Fruit fly (Drosophila melanogaster): ENCODE data around the gene exex.
A peak's percentile ranks its signal among the peaks of the same experiment; 100 is the strongest.

The exex gene

DNA sequence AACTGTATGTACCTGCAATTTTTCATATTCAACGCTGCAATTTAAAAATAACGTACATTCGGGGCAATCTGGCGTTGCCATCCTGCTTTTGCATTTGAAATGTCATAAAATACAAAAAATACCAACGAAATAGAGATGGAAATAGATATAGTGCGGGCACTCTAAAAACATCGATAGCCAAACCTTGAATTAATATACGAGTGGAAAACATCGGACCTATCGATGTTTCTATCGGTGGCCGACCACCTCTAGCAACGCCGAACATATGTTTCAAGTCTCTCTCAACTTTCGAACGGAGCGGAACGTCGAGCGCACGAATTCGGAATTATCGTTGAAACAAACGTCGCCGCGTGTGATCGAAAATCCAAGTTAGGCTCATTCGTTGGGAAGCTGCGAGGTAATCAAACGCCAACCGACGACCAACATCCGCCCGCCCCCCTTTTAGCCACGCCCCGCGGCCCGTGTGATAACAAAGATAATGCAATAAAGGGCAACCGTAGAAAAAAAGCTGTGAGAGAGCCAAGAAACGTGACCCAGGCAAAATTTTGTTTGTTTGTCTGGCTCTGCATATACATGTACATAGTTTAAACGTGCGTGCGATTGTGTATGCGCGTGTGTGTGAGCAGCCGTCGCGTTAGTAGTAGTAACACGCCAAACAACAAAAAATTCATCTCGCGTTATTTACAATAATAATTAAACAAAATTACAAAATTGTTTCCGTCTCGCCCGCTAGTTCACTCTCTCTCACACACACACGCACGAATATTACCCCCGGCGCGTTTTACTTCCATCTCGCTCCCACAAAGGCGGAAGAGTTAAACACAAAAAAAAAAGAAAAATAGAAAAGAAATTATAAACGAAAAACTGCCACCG is 31.0 kb downstream of the exex start, which contains the start of gene nmo (continued):
- TF ChIP-seq sens (GFP tag), result peak; percentile 74
- TF ChIP-seq sqz (GFP tag; optimal IDR thresholded peaks at IDR 0.05), result peak; percentile 78
- peak; percentile 68 for TF ChIP-seq lab (GFP tag; optimal IDR thresholded peaks at IDR 0.05)
- no peak for TF ChIP-seq Neu2 (GFP tag; optimal IDR thresholded peaks at IDR 0.05; ENCODE audit: borderline replicate concordance)
- no peak for TF ChIP-seq gsb-n (tag; optimal IDR thresholded peaks at IDR 0.05)
- no peak for TF ChIP-seq CG10565 (GFP tag; optimal IDR thresholded peaks at IDR 0.05)
- TF ChIP-seq dimm (GFP tag; IDR thresholded peaks at IDR 0.05), result no peak
- no peak for TF ChIP-seq CG42726 (GFP tag; IDR thresholded peaks at IDR 0.05; ENCODE audit: partially characterized antibody)
- TF ChIP-seq Sox102F (GFP tag; optimal IDR thresholded peaks at IDR 0.05), result no peak
- no peak for TF ChIP-seq sisA (GFP tag; IDR thresholded peaks at IDR 0.05)
- peak; percentile 76 for TF ChIP-seq phol (tag; optimal IDR thresholded peaks at IDR 0.05)
- peak; percentile 11 for TF ChIP-seq salm (tag; optimal IDR thresholded peaks at IDR 0.05)
- TF ChIP-seq Ptx1 (GFP tag; IDR thresholded peaks at IDR 0.05), result no peak
- no peak for TF ChIP-seq Dip3 (GFP tag; optimal IDR thresholded peaks at IDR 0.05)
- TF ChIP-seq CG4707 (GFP tag; optimal IDR thresholded peaks at IDR 0.05), result no peak
- no peak for TF ChIP-seq al (GFP tag; IDR thresholded peaks at IDR 0.05)
- TF ChIP-seq Myb (GFP tag; optimal IDR thresholded peaks at IDR 0.05), result peak; percentile 84
- TF ChIP-seq gcm2 (GFP tag; optimal IDR thresholded peaks at IDR 0.05), result no peak
- TF ChIP-seq CG31388 (GFP tag; optimal IDR thresholded peaks at IDR 0.05), result no peak
- no peak for TF ChIP-seq fd96Cb (tag; optimal IDR thresholded peaks at IDR 0.05)
- no peak for TF ChIP-seq dm (GFP tag; optimal IDR thresholded peaks at IDR 0.05)
- peak; percentile 100 for TF ChIP-seq Sry-δ (GFP tag; optimal IDR thresholded peaks at IDR 0.05)
- no peak for TF ChIP-seq CG14014 (GFP tag; IDR thresholded peaks at IDR 0.05)
- TF ChIP-seq CG1529 (GFP tag; optimal IDR thresholded peaks at IDR 0.05), result no peak
- no peak for TF ChIP-seq zfh1 (GFP tag; IDR thresholded peaks at IDR 0.05)
- TF ChIP-seq bab2 (GFP tag; optimal IDR thresholded peaks at IDR 0.05), result peak; percentile 7
- no peak for TF ChIP-seq CG8089 (GFP tag; optimal IDR thresholded peaks at IDR 0.05)
- TF ChIP-seq CG14710 (tag; optimal IDR thresholded peaks at IDR 0.05), result peak; percentile 85
- TF ChIP-seq Optix (GFP tag; IDR thresholded peaks at IDR 0.05), result no peak
- TF ChIP-seq klu (GFP tag; IDR thresholded peaks at IDR 0.05), result no peak
- no peak for TF ChIP-seq CG2120 (GFP tag; optimal IDR thresholded peaks at IDR 0.05)
- TF ChIP-seq CG9727 (GFP tag; optimal IDR thresholded peaks at IDR 0.05), result peak; percentile 34
- TF ChIP-seq ssp (GFP tag; IDR thresholded peaks at IDR 0.05), result no peak
- TF ChIP-seq ewg (GFP tag; optimal IDR thresholded peaks at IDR 0.05), result no peak
- no peak for TF ChIP-seq Aef1 (GFP tag; IDR thresholded peaks at IDR 0.05)
- TF ChIP-seq CG10274 (GFP tag; optimal IDR thresholded peaks at IDR 0.05), result no peak
- TF ChIP-seq H15 (GFP tag; IDR thresholded peaks at IDR 0.05), result no peak
- TF ChIP-seq CG2116 (GFP tag; optimal IDR thresholded peaks at IDR 0.05), result peak; percentile 71
- no peak for TF ChIP-seq Fer3 (tag; optimal IDR thresholded peaks at IDR 0.05)
- TF ChIP-seq MBD-R2 (GFP tag; IDR thresholded peaks at IDR 0.05), result no peak
- TF ChIP-seq caup (GFP tag; optimal IDR thresholded peaks at IDR 0.05; ENCODE audit: severe bottlenecking), result peak; percentile 26
- no peak for TF ChIP-seq CG8281 (tag; optimal IDR thresholded peaks at IDR 0.05)
- no peak for TF ChIP-seq tll (GFP tag; optimal IDR thresholded peaks at IDR 0.05)
- no peak for TF ChIP-seq vvl (GFP tag; IDR thresholded peaks at IDR 0.05)
- TF ChIP-seq zfh2 (GFP tag; optimal IDR thresholded peaks at IDR 0.05), result no peak
- TF ChIP-seq CG17802 (tag; optimal IDR thresholded peaks at IDR 0.05), result no peak
- TF ChIP-seq cg (GFP tag; optimal IDR thresholded peaks at IDR 0.05), result peak; percentile 84
- TF ChIP-seq CG10979 (tag; optimal IDR thresholded peaks at IDR 0.05), result no peak
- no peak for TF ChIP-seq pho (GFP tag; optimal IDR thresholded peaks at IDR 0.05)
- no peak for TF ChIP-seq Six4 (GFP tag; optimal IDR thresholded peaks at IDR 0.05)

All from whole organism, embryonic.